Fruit fly (Drosophila melanogaster) whole organism, larva: ENCODE measurements around the gene rdgB.

Experiments
- noc ChIP-seq: fragments of 200-800 bp; sonication (Bioruptor generic); optimal IDR thresholded peaks from 3 replicates; lab custom pipeline; 2019; ENCODE audit warnings: missing biosample characterization, mild to moderate bottlenecking, missing genetic modification characterization, moderate library complexity

The rdgB gene

DNA sequence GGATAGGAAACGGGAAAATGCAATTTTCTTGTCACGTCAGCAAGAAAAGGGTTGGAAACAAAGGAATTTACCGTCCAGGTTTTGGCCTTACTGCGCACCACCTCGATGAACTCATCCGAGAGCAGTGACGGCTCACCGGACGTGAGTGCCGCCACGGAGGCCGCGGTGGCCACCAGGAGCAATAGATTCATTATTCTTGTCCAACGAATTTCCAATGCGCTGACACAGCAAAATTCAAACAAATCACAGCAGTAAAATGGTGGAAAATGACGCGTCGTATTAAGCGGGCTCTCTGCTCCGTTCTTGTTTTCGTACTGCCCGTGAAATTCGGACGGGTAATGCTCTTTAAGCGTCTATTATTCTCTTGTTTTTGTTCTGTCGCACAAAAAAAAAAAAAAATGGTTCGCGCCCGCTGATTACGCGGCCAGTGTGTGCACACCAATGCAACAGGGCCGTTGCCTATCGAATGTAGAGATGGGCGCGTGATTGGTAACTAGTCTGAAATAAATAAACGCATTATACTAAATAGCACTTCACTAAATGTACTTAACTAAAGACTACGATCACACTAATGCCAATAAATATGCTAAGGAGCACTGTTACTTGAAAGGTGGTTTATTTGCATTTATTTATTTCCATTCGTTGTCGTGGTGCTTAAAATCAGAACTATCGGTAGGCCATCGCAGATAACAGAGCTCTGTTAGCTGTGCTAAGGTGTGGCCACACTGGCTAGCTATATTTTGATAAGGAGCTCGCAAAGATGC is 19.4 kb downstream of the rdgB start, which contains the start of the genes CtsB and amrt:
CtsB (minus strand) TSS at position 432 of the 764 bp plus-strand sequence.
amrt (plus strand) TSS at position 721 of the 764 bp plus-strand sequence.
- peak; percentile 64 for TF ChIP-seq noc (tag; lab: Kevin White, UChicago)

DNA sequence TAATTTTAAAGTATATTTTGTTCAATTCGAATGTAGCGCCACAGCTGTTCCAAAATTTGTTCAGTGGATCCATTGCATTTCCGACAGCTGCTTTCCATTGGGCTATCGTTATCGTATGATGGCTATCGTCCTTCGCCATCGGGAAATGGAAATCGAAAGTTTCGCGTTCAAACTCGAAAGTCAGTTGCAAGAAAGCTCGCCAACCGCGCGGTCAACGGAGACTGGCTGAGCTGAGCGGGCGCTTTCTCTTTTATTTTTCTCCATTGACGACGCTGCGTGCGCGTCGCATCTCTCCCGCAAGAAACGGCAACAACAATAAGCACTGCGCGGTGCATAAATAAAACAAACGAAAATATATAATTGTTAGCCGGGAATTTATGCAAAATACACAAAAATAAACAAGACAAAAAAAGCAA is 21.0 kb downstream of the rdgB start, which contains the start of gene inaE:
inaE (plus strand) TSS at position 181 of the 416 bp plus-strand sequence.
- peak; percentile 37 for TF ChIP-seq noc (tag; lab: Kevin White, UChicago)

dm6 chrX:13783958-13784907 is 21.7 kb downstream of the rdgB start:
- TF ChIP-seq noc (tag; lab: Kevin White, UChicago) = peak; percentile 7

- TF ChIP-seq noc (tag; lab: Kevin White, UChicago) = no peak
These were observed 23.6 kb downstream of the rdgB start for dm6 chrX:13786037-13786667.

dm6 chrX:13787282-13787850 is 24.8 kb downstream of the rdgB start:
- TF ChIP-seq noc (tag; lab: Kevin White, UChicago) = no peak

dm6 chrX:13788973-13789682 is 26.6 kb downstream of the rdgB start:
- no peak for TF ChIP-seq noc (tag; lab: Kevin White, UChicago)

DNA sequence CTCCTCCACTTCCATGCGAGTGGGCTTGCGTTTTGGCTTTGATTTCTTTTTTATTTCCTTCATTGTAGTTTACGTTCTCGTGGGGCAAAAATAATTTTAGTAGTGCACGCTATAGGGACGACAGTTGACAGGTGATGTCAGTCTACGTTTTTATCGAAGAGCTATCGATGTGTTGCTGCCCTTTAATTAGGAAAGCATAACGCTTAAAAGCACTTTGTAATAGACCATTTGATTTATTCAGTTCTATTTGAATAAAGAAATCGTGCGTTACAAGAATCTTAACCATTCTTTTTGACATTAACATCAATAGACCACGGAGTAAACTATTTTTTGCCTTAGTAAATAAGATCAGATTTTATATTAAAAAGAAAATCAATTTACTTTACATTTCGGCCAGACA is 28.5 kb downstream of the rdgB start, which contains the start of gene CG10993:
CG10993 (minus strand) TSS at position 101 of the 400 bp plus-strand sequence.
- TF ChIP-seq noc (tag; lab: Kevin White, UChicago) = no peak

DNA sequence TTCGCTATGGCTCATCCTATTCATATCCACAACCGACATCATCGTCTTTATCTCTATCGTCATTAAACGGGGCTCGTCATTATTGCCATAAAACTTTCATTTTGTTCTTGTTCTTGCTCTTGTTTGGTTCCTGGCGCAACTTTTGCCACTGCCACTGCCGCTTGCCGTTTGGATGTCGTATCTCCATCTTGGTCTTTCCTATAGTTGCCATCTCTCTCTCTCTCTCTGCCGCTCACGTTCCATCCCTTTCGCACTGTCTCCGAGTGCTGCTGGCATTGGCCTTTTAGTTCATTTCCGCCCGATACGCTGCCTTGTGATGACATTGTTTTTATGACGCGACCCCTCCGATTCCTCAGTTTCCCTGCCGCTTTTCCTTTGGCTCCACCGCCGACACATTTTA is 29.9 kb downstream of the rdgB start:
- no peak for TF ChIP-seq noc (tag; lab: Kevin White, UChicago)

DNA sequence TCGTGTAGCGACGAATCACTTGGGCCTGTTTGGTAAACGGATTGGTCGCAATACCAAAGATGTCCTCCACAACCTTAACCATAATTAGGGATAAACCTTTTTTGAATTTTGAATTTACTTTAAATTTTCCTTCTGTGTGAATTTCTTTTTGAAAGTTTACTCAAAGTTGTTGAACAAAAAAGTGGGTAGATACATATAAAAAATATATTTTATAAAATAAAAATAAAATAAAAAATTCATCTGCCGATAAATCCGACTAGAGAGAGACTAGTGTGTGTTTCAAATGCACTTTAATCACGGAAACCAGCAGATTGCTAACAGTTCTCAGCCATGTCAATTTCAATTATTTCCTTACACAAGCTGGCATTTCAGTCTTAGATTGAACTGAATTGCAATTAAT is 35.0 kb downstream of the rdgB start, which contains the start of gene CG10996:
CG10996 (minus strand) TSS at position 101 of the 400 bp plus-strand sequence.
- TF ChIP-seq noc (tag; lab: Kevin White, UChicago) = no peak

DNA sequence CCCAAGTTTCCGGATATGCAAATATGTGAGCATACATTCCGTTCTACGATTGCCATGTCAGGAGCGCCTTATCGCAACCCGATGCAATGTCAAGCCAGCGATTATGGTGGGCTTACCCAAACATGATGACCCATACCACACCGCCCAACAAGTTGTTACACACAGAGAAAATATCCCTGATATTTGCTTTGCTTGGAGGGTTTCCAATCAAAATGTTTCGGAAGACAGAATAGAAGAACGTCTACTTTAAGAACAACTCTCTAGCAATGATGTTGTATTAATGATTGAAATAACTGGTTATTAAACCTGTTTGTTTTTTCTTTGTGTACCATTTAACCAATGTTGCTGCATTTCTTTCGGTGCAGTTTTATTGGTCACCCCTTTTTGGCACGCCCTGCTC is 38.1 kb downstream of the rdgB start:
- TF ChIP-seq noc (tag; lab: Kevin White, UChicago) = no peak

dm6 chrX:13804398-13804797 is 41.8 kb downstream of the rdgB start:
- peak; percentile 56 for TF ChIP-seq noc (tag; lab: Kevin White, UChicago)

dm6 chrX:13805554-13805953 is 43.0 kb downstream of the rdgB start:
- no peak for TF ChIP-seq noc (tag; lab: Kevin White, UChicago)

- no peak for TF ChIP-seq noc (tag; lab: Kevin White, UChicago)
These were observed 48.9 kb downstream of the rdgB start, which contains the start of gene CG11095 for dm6 chrX:13811480-13811879. CG11095 (plus strand) TSS chrX:13811684.

dm6 chrX:13814058-13814457 is 51.5 kb downstream of the rdgB start:
- no peak for TF ChIP-seq noc (tag; lab: Kevin White, UChicago)
